Fruit fly (Drosophila melanogaster): Measurements from ENCODE around the gene mei-41.

The mei-41 gene

DNA sequence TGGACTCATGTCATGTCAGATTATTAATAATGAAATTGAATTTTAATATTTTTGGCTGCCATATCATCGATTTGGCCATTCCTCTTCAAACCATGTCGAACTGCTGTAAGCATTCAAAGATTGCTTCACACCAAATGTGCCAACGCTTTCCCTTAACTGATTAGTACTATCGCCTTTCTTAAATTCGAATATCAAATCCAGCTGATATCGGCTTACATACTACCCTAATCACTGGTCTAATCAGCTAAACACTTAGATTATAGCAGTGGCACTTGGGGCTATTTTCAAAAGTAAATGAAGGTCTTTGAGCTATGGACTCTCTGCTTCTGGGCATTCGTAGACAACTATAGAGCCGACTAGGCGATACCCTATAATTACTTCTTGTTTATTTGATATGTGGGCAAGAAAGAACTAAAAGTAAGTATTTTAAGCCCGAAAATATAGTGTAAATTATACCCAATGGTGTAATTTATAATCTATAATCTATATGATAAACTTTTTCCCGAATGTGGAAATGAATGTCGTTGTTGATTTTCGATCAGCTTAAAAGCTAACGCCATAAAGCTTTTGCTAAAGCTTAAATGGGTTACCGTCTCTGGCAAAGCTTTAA lies 12.4 kb downstream of the mei-41 start (continued):
- no peak for TF ChIP-seq Hr38 (GFP tag; optimal IDR thresholded peaks at IDR 0.05)
- no peak for TF ChIP-seq achi (GFP tag; optimal IDR thresholded peaks at IDR 0.05)
- peak; percentile 38 for TF ChIP-seq CG4318 (GFP tag; optimal IDR thresholded peaks at IDR 0.05)
- peak; percentile 54 for TF ChIP-seq CG11762 (GFP tag; optimal IDR thresholded peaks at IDR 0.05; ENCODE audit: insufficient read depth)
- TF ChIP-seq CG7368 (GFP tag; optimal IDR thresholded peaks at IDR 0.05), result peak; percentile 41
- TF ChIP-seq salr (GFP tag; optimal IDR thresholded peaks at IDR 0.05), result no peak
- peak; percentile 74 for TF ChIP-seq CG3919 (GFP tag; optimal IDR thresholded peaks at IDR 0.05)
- peak; percentile 79 for TF ChIP-seq CG11294 (GFP tag; IDR thresholded peaks at IDR 0.05)
- peak; percentile 49 for TF ChIP-seq Sox102F (GFP tag; optimal IDR thresholded peaks at IDR 0.05)
- TF ChIP-seq CG34406 (GFP tag; optimal IDR thresholded peaks at IDR 0.05), result peak; percentile 64
- TF ChIP-seq CG15336 (GFP tag; IDR thresholded peaks at IDR 0.05), result peak; percentile 90
- TF ChIP-seq Gug (GFP tag; IDR thresholded peaks at IDR 0.05), result peak; percentile 75
- no peak for TF ChIP-seq CG6276 (GFP tag; optimal IDR thresholded peaks at IDR 0.05)
- TF ChIP-seq CG6854 (GFP tag; optimal IDR thresholded peaks at IDR 0.05), result no peak
- TF ChIP-seq CG6808 (GFP tag; optimal IDR thresholded peaks at IDR 0.05), result no peak
- peak; percentile 80 for TF ChIP-seq pdm3 (GFP tag; optimal IDR thresholded peaks at IDR 0.05)
- no peak for TF ChIP-seq CG9139 (GFP tag; optimal IDR thresholded peaks at IDR 0.05)
- TF ChIP-seq eg (GFP tag; IDR thresholded peaks at IDR 0.05), result peak; percentile 89
- no peak for TF ChIP-seq fkh (GFP tag; optimal IDR thresholded peaks at IDR 0.05)
- peak; percentile 24 for TF ChIP-seq Ets21C (GFP tag; optimal IDR thresholded peaks at IDR 0.05)
- peak; percentile 68 for TF ChIP-seq CG6792 (GFP tag; optimal IDR thresholded peaks at IDR 0.05)
- TF ChIP-seq lz (GFP tag; optimal IDR thresholded peaks at IDR 0.05), result no peak

DNA sequence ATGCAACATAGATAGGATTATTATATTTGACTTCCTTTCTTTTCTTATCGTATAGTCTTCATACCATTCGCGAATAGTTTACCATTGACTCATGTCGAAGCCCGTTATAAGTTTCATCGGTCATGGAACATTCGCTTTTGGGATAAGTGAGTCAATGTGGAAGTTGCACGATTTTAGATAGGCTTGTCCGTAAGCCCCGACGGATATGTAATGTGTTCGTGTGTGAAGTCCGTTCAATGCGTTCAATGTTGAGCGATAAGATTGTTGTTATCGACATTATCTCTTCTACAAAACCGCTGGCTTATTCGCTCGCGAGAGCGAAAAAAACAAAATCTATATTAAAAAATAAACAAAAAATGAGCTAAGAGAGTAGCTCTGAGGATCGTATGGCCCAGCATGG lies 13.3 kb downstream of the mei-41 start, which contains the start of gene CG9981:
TSS of gene CG9981 (minus strand) at position 320 of the 400 bp plus-strand sequence.
- peak; percentile 21 for TF ChIP-seq vri (GFP tag; optimal IDR thresholded peaks at IDR 0.05)
- no peak for TF ChIP-seq Hr39 (GFP tag; optimal IDR thresholded peaks at IDR 0.05)
- peak; percentile 53 for TF ChIP-seq svp (GFP tag)
- TF ChIP-seq pdm3 (GFP tag; optimal IDR thresholded peaks at IDR 0.05), result no peak
- TF ChIP-seq dac (GFP tag; optimal IDR thresholded peaks at IDR 0.05), result no peak
- no peak for TF ChIP-seq spab (GFP tag; optimal IDR thresholded peaks at IDR 0.05)
- no peak for TF ChIP-seq cyc (GFP tag; optimal IDR thresholded peaks at IDR 0.05)

DNA sequence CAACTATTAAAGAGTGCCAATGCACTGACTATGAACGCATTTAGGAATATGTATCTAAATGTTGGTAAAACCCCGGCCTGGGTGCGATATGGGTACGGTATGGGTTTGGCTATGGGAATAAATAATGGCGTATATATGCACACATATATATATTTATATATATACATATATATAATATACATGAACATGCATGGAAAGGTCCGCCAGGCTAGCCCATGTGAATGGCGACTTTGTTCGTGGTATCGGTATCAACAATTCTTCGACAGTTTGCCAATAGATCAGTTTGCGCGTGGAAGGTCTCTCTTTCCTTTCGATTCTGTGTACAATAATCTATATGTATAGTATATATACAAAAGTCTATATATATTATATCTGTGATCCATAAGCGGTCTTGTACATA lies 13.7 kb downstream of the mei-41 start, which contains the start of gene CG4301:
TSS of gene CG4301 (plus strand) at position 301 of the 400 bp plus-strand sequence.
- TF ChIP-seq Hr4 (GFP tag; optimal IDR thresholded peaks at IDR 0.05) (no peak), CG6792 (GFP tag; optimal IDR thresholded peaks at IDR 0.05) (no peak), lz (GFP tag; optimal IDR thresholded peaks at IDR 0.05) (no peak), svp (GFP tag) (no peak), CG6163 (GFP tag; IDR thresholded peaks at IDR 0.05) (no peak), Sox14 (GFP tag; optimal IDR thresholded peaks at IDR 0.05) (no peak), cyc (GFP tag; optimal IDR thresholded peaks at IDR 0.05) (no peak), Sox15 (GFP tag; optimal IDR thresholded peaks at IDR 0.05) (no peak), CG15336 (GFP tag; IDR thresholded peaks at IDR 0.05) (no peak), spab (GFP tag; optimal IDR thresholded peaks at IDR 0.05) (no peak), CG11762 (GFP tag; optimal IDR thresholded peaks at IDR 0.05; ENCODE audit: insufficient read depth) (no peak)

- TF ChIP-seq fd59A (GFP tag; optimal IDR thresholded peaks at IDR 0.05) (no peak), Eip78C (GFP tag) (peak; percentile 46), CG31627 (GFP tag; optimal IDR thresholded peaks at IDR 0.05) (no peak), CG10631 (GFP tag; optimal IDR thresholded peaks at IDR 0.05) (no peak), spab (GFP tag; optimal IDR thresholded peaks at IDR 0.05) (no peak), CG32006 (GFP tag; optimal IDR thresholded peaks at IDR 0.05) (no peak), CG11762 (GFP tag; optimal IDR thresholded peaks at IDR 0.05; ENCODE audit: insufficient read depth) (no peak), Hr39 (GFP tag; optimal IDR thresholded peaks at IDR 0.05) (no peak)
These were observed 14.6 kb downstream of the mei-41 start for dm6 chrX:16406083-16406482.

Data from whole organism, prepupa.